Fruit fly (Drosophila melanogaster) ovary, adult (tissue): Measurements from ENCODE around the gene scyl.

Experiments used
- CG17801 ChIP-seq: fragments of 200-800 bp; optimal IDR thresholded peaks from 2 replicates; lab custom pipeline; 2019; ENCODE audit warnings: missing biosample characterization, mild to moderate bottlenecking, missing genetic modification characterization, moderate library complexity; ENCODE audit not compliant: partially characterized antibody

The scyl gene

DNA sequence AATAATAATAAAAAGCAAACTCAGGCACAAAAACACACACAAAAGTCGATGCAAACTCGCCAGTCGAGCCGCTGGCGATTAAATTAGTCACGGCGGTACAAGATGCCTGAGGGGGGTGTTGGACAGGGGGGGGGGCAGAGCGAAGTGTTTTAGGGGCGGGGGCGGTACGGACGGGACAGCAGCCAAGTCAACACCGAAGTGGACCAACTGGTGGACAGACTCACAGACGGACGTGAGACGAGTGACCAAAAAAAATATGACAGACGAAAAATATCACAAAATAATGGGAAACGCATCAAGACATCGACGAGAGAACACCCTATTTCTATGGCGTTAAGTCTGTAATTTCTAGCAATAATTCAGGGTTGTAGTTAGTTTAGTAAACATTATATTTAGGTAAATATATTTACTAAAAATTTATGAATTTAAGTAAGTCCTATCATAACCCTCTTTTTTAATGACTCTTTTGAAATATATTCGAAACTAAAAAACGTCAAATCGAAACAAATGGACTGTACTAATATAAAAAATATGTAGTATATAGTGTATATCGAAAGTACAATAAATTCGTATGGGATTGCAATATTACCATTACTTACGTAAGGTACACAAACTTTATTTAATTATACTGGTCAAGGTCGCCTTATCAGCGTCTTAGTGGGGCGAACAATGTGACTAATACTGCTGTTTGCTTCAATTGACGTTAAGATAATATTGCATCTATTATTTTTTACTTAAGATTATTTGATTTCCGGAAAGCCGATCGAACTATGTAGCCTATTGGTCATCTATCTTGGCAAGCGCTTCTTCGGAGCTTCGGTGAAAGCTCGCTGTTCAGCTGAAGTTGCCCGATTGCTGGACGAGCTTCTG, 39.4 kb downstream of the scyl start:
- no peak for TF ChIP-seq CG17801 (GFP tag; lab: Kevin White, UChicago)

DNA sequence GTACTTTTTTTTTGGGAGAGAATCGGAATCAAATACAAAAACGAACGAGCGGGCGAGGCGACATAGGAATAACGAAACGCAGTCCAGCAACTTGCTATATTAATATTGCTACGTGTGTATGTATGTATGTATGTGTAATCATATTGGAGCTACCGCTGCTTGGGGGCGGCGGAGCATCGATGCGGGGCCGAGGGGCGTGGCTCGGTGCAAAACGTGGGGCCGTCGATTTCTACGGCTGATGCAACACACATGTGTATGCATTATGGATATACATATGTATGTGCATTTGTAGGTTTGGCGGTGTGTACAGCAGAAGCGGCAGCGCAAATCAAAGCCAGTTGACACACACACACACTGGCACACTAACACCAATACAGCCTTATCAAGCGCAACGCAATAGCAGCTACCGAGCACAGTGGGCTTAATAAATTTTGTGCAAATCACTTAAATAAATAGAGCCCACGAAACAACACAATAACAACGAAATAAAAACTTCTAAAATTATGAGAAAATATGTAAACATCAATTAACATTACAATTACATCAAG, 40.1 kb downstream of the scyl start:
- TF ChIP-seq CG17801 (GFP tag; lab: Kevin White, UChicago): peak; percentile 42

DNA sequence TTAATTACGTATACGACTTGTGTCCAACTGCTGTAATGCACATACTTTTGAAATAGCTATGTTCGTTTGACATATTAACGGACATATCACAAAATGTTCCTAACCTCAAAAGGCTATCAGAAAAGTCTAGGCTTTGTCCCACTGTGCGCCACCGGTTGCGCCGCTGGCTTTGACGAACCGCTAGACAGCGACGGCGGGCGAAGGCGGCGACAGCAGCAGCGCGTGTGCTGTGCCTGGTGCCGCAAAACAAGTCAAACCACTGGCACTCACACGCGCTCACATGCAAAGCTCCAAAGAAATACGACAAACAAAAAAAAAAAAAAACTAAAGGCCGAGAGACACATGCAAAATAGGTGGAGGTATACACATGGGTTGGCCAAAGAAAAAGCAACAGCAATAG, 41.3 kb downstream of the scyl start:
- peak; percentile 3 for TF ChIP-seq CG17801 (GFP tag; lab: Kevin White, UChicago)

DNA sequence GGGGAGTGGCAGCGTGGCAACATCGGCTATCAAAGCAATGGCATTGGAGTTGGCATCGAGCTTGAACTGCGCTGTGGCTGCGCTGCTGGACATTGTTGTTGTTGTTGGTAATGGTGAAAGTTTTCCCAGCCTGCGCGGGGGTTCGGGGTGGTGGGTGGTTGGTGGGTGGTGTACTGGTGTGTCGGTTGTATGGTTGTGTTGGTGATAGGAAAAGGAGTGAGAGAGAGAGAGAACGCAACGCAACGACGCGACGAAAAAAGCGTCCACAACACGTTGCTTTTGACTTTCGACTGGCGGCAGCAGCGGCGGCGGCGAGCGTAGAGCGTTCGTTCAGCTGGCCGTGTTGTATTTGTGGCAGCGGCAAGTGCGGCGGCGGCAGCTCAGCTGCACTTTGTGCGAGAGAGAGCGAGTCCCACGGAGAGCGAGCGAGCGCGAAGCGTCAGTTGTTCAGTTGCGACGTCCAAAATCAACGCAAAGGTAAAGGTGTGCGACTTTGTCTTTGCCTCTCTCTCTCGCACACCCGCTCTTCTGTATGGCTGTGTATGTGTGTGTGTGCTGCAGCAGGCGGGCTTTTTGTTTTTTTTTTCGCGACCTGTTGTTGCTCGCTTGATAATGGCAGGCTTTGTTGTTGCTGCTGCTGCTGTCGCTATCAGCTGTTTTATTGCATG, 42.5 kb downstream of the scyl start:
- no peak for TF ChIP-seq CG17801 (GFP tag; lab: Kevin White, UChicago)

DNA sequence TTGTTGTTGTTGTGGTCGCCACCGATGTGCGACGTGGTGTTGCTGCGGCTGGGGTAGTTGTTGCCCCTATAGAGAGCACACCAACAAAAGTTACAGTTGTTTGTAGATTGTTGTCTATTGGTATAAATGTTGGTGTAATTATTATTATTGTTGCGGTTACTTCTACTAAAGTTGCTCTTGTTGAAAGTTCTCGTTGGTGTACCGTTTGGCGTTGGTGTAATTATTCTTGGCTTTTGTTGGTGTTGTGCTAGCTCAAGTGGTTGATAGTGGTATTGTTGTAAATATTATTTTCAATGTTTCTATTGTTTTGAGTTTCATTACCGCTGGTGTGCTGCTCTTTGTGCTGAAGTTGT, 43.0 kb downstream of the scyl start:
- TF ChIP-seq CG17801 (GFP tag; lab: Kevin White, UChicago): no peak

DNA sequence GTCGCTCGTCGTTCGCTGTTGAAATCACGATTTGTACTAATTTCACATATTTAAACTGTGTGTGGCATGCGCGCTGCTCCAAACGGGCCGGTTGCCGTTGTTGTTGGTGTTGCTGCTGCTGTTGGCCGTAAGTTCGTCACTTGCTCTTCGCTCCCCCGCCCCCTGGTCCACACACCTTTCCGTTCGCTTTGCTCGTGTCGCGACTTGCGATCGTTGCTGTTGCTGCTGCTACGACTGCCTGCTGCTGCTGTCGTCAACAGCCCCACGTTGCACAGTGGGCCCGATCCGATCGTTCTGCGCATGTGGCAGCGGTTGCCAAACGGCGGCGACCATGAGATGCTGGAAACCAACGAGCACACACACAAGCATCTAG, 43.7 kb downstream of the scyl start, which contains the start of gene Dyro:
Gene Dyro (minus strand): TSS at position 143 of the 373 bp plus-strand sequence.
- no peak for TF ChIP-seq CG17801 (GFP tag; lab: Kevin White, UChicago)

DNA sequence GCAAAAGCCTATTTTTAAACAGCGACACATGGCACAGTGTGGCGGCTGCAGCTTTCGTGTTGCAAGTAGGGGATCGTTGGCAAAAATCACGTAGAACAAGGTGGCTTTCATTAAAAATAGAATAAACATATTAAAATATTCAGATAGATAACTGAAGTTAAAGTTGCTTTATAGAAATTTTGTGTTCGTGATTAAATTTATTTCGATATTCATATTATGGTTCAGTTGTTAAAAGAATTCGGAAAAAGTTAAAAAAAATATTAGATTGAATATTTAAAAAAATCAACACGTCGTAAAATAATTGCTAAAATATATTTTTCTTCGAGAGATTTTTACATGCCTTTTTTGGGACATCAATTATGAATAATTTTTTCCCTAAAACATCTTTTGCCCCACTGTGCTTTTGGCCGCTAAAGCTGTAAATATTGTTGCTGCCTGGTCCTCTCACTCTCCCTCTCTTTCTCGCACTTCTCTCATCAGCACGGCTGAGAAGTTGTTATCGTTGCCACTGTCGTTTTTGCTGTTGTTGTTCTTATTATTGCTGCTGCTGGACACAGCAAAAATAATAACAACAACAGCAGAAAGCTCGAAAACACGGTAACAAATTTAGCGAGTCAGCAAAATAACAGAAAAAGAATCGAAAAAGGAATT, 44.2 kb downstream of the scyl start:
- peak; percentile 69 for TF ChIP-seq CG17801 (GFP tag; lab: Kevin White, UChicago)

DNA sequence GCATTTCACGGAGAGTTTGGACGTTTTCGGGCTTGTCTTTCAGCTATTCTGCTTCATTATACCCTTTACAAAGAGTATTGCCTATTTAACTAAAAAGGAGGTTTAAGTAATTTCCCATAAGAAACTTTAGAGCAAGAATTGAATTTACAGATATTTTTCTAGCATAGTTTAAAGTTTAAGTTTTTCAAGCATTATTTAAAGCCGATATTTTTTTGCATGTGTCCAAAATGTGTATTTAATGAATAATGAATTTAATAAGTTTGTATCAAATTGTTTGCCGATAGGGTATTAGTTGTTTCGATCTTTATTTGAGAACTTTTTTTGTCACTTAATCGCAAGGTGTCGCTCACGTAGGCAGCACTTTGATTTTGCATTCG, 44.7 kb downstream of the scyl start:
- peak; percentile 94 for TF ChIP-seq CG17801 (GFP tag; lab: Kevin White, UChicago)

DNA sequence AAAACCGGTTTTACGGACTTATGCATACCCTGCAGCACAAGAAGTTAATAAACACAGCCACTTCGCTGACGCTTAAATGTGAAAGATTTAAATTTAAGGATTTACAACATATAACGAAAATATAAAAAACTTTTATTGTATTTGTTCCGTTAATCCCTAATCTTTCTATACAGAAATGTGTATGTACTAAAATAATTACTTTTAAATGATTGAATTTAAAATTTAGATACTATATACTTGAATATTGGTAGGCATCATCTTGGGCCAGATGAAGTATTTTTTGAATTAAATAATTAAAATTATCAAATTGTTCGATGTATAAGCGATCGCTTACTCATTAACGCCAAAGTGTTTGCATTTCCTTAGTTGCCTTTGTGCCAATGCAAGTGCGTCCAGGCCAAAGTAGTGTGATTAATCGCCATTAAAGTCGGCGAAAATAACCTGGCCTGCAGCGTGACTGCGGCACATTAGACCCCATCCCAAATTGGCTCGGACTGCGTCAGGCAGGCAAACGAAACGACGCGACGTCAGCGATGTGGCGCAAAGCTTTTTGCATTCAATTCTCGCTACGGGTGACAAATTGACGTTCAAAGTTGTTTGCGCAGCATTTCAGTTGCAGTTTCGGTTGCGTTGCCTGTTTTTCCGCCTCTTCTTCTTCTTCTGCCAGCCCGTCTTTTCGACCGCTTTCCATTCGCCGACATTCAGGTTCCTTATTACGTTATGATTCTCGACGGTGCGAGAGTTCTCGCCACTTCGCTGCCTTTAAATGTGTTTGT, 45.7 kb downstream of the scyl start:
- TF ChIP-seq CG17801 (GFP tag; lab: Kevin White, UChicago): no peak

DNA sequence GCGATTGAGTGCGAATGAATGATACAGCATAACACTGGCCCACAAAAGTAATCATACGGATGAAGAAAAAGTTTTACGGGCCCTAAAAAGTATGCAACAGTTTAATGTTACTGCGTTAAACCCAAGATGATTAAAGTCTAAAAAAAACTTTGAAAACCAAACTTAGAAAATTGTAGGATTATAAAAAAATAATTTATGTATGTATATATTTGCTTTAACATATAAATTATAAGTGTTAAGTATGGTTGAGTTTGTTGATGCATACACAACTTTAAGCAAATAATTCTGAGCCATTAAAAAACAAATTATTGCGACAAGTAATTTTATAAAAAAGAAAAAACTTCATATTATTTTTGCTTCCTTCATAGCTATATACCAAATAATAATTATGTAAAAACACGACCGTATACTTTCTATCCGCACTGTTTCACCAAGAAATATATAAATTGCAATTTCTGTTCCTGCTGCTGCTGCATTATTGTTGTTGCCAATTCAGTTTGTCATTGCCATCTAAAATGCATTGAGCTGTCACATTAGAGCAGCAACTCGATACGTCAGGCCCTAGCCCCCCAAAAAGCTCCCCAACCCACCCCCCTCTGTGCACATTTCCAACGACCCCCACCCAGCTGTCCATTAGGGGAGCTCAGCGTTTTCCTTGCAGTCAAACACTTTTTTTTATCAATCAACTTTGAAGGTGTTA, 46.4 kb downstream of the scyl start:
- peak; percentile 40 for TF ChIP-seq CG17801 (GFP tag; lab: Kevin White, UChicago)

DNA sequence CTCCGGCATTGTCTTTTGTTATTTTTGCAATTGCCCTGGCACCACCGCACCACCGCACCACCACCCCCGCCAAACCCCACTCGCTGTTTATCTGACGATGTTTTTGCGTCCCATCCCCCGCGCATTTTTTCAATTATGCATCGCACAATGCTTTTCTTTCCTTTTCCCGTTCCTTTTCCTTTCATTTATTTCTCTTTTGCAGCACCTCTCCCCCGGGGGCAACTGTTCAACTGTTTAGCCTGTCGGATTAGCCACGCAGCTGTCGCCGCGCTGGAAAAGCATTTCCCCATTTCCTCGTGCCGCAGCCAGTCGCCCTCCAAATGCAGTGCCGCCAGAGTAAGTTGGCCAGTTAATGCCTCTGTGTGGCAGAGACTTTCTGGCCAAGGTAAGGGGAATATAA, 47.1 kb downstream of the scyl start:
- TF ChIP-seq CG17801 (GFP tag; lab: Kevin White, UChicago): no peak

DNA sequence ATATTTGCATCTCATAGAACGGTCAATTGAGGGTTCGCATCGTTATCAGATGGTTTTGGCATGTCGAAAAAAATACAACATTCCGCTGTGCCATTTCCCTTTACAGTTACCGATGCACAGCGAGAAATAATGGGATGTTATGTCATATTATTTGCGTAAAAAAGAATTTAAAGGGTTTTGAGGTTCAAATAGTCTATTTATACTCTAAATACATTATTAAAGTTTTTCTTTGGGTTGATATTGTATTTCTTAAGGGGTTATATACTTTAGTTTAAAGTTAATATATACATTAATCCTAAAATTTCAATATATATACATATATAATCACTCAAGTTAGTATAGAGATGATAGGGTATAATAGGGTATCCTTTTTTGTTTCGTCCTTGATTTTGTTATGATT, 50.8 kb downstream of the scyl start:
- no peak for TF ChIP-seq CG17801 (GFP tag; lab: Kevin White, UChicago)

DNA sequence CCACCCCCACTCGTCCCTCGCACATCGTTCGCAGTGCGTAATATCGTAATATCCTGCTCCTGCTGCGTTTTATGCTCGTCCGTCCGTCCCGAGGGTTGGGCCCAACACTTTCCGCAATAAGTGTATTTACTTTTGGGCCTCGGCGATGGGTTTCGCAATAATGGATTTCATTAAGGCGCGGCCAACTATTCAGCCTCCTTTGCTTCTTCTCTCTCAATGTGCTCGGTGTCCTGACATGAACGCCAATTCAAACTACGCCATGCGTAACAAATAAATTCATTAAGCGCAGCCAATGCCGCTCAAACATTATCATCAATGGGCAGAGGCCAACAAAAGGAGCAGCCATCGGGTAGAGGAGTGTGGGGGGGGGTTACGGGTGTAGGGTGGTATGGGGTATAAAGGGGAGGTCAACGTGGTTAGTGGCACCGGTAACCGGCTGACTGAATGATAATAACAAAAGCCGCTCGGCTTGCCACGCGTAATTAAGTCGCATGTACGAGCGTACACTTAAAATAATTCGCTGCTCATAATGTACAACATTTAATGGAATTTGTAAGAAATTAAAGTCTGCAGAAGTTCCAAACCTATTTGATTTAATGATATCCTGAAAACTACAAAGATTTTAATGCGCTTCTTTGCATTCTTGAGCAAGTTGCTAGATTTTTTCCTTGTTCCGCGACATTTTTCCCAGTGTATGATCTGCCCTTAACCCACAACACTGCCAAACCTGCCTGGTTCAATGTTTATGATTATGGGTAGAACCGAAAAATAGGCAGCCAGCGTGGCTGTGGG, 51.5 kb downstream of the scyl start:
- TF ChIP-seq CG17801 (GFP tag; lab: Kevin White, UChicago): no peak
